Fruit fly (Drosophila melanogaster) whole organism, embryonic: ENCODE results near the gene HDAC3.

Experiments
- CG10321 ChIP-seq: fragments of 200-800 bp; sonication (Bioruptor generic); IDR thresholded peaks from 2 replicates; pipeline ENCODE4 v1.3.6; 2022; ENCODE audit warnings: missing biosample characterization, missing genetic modification characterization
- CG14050 ChIP-seq: fragments of 200-800 bp; sonication (Bioruptor generic); IDR thresholded peaks from 3 replicates; pipeline ENCODE4 v1.3.6; 2022; ENCODE audit warnings: missing biosample characterization, missing genetic modification characterization
- CG4404 ChIP-seq: fragments of 200-800 bp; sonication (Bioruptor generic); IDR thresholded peaks from 2 replicates; pipeline ENCODE4 v1.3.6; 2022; ENCODE audit warnings: missing biosample characterization, missing genetic modification characterization
- CoRest ChIP-seq: fragments of 200-800 bp; sonication (Bioruptor generic); optimal IDR thresholded peaks from 3 replicates; lab custom pipeline; 2018; ENCODE audit warnings: missing biosample characterization, mild to moderate bottlenecking, missing genetic modification characterization, moderate library complexity
- Dll ChIP-seq: fragments of 200-800 bp; sonication (Bioruptor generic); IDR thresholded peaks from 4 replicates; pipeline ENCODE4 v1.3.6; 2022; ENCODE audit warnings: missing biosample characterization, missing genetic modification characterization; ENCODE audit not compliant: partially characterized antibody
- HLH3B ChIP-seq: fragments of 200-800 bp; sonication (Bioruptor generic); IDR thresholded peaks from 2 replicates; pipeline ENCODE4 v1.3.6; 2022; ENCODE audit warnings: missing biosample characterization, missing genetic modification characterization
- Hey ChIP-seq: fragments of 200-800 bp; sonication (Bioruptor generic); optimal IDR thresholded peaks from 3 replicates; lab custom pipeline; 2018; ENCODE audit warnings: missing biosample characterization, mild to moderate bottlenecking, missing genetic modification characterization
- HmgD ChIP-seq: fragments of 200-800 bp; sonication (Bioruptor generic); optimal IDR thresholded peaks from 3 replicates; lab custom pipeline; 2016; ENCODE audit warnings: missing biosample characterization, missing genetic modification characterization
- YL-1 ChIP-seq: fragments of 200-800 bp; sonication (Bioruptor generic); optimal IDR thresholded peaks from 3 replicates; lab custom pipeline; 2017; ENCODE audit warnings: missing biosample characterization, mild to moderate bottlenecking, missing genetic modification characterization
- ara ChIP-seq: fragments of 200-800 bp; sonication (Bioruptor generic); IDR thresholded peaks from 2 replicates; pipeline ENCODE4 v1.3.6; 2022; ENCODE audit warnings: missing biosample characterization, missing genetic modification characterization
- insv ChIP-seq, 2 experiments: fragments of 200-800 bp; sonication (Bioruptor generic); optimal IDR thresholded peaks; 3 replicates each; lab custom pipeline; 2016 to 2018; ENCODE audit warnings: missing biosample characterization in 2 of 2, missing genetic modification characterization in 2 of 2
- pum ChIP-seq: fragments of 200-800 bp; sonication (Bioruptor generic); optimal IDR thresholded peaks from 2 replicates; lab custom pipeline; 2016; ENCODE audit warnings: missing biosample characterization, missing genetic modification characterization
- usp ChIP-seq: fragments of >200 bp; optimal IDR thresholded peaks from 2 replicates; lab custom pipeline; 2017; ENCODE audit warnings: missing biosample characterization, missing genetic modification characterization

DNA sequence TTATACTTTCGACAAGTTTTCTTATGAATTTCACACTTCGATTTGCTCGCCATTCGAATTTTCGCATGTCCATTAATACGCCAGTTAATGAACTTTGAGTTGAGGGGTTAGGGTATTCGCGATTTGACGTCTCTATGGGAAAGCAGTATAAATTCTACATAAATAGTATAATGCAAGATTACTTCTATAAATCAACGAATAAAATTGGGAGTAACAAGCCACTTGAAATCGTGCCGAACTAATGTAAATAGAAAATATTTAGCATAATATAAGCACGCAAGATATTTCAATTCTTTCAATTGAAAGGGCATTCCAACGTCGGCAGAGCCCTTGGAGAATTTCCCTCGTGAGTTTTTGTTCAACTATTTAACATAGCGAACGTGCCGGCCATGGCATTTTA lies 46.2 kb upstream of the HDAC3 start:
- TF ChIP-seq CG4404 (GFP tag; lab: Robert Waterston, UW) (no peak), CoRest (tag; lab: Kevin White, UChicago) (no peak), HLH3B (GFP tag; lab: Robert Waterston, UW) (no peak), ara (GFP tag; lab: Robert Waterston, UW) (no peak), Hey (tag; lab: Kevin White, UChicago) (no peak), YL-1 (GFP tag; lab: Kevin White, UChicago) (no peak), CG14050 (no peak), insv (GFP tag; optimal IDR thresholded peaks at IDR 0.05; lab: Kevin White, UChicago) (no peak), pum (GFP tag; lab: Kevin White, UChicago) (no peak), Dll (no peak), CG10321 (GFP tag; lab: Robert Waterston, UW) (no peak), HmgD (no peak), usp (GFP tag; lab: Kevin White, UChicago) (no peak)
